Worm (Caenorhabditis elegans) whole organism, dauer: ENCODE measurements around the gene srv-5.

ENCODE experiments used
- unc-62 ChIP-seq: sonication (generic microtip); optimal IDR thresholded peaks from 2 replicates; lab custom pipeline; 2017; ENCODE audit warnings: missing biosample characterization, missing genetic modification reagents, missing genetic modification characterization

The srv-5 gene

ce11 chrX:4248417-4248816 is 3.7 kb upstream of the srv-5 start:
- no peak for TF ChIP-seq unc-62

DNA sequence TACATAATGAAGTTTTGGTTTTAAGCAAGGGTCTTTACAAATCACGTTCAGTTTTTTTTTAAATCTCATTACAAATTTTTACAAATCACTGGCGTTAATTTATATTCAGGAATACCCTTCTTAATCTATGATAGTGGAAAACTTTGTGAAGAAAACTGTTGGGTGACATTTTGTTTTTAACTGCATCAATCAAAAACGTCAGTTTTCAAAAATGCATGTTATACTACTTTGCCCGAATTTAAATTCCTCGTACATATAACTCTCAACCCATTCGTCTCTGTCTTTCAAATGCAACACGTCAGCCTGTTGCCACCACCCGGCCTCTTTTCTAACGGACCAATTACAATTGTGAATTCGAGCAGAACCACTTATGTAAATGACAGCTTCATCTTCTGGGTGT is 3.2 kb upstream of the srv-5 start, which contains the start of gene hlh-13:
hlh-13 (plus strand) TSS at position 301 of the 400 bp plus-strand sequence.
- TF ChIP-seq unc-62: no peak

DNA sequence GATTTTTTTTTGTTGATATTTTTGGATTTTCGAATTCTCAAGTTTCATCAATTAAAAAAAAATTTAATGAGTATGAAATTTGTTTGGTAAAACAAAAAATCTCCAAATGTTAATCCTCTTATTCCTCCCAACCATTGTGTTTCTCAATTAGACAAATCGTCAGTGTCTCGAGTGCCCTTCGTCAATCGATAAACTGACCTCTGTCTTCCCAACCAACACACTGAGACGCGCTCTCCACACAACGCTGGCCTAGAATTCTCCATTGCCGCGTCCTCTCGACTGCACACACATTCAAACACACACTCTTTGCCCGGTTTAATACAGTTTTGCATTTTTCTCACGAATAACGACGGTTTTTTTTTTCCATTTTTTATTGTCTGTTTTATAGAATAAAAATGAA is 2.6 kb downstream of the srv-5 start, which contains the start of gene taf-11.1:
taf-11.1 (plus strand) TSS at position 389 of the 400 bp plus-strand sequence.
- TF ChIP-seq unc-62: no peak

DNA sequence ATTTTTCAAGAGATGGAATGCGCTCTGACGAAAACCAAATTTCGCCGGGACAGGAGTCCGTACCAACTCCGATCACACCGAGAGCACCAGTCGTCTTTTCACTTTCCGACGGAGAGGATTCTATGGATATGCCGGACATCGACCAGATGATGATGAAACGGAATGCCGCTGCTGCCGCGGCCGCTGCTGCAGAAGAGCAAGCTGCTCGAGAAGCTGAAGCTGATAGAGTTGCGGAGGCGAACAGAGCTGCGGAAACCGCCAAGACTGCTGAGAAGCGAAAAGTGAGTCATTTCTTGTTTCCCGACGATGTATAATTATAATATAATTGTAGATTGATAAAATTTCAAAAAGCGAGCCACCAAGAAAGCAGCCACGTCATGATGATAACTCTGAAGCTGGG is 3.2 kb downstream of the srv-5 start:
- TF ChIP-seq unc-62: no peak

ce11 chrX:4256761-4257160 is 4.6 kb downstream of the srv-5 start, which contains the start of gene srv-6:
Gene srv-6, plus strand, starts transcription at chrX:4257061.
- TF ChIP-seq unc-62: no peak

ce11 chrX:4260297-4260696 is 8.2 kb downstream of the srv-5 start, which contains the start of gene C52B9.4:
Gene C52B9.4, plus strand, starts transcription at chrX:4260652.
- no peak for TF ChIP-seq unc-62

ce11 chrX:4263820-4264219 is 11.7 kb downstream of the srv-5 start:
- TF ChIP-seq unc-62: no peak

DNA sequence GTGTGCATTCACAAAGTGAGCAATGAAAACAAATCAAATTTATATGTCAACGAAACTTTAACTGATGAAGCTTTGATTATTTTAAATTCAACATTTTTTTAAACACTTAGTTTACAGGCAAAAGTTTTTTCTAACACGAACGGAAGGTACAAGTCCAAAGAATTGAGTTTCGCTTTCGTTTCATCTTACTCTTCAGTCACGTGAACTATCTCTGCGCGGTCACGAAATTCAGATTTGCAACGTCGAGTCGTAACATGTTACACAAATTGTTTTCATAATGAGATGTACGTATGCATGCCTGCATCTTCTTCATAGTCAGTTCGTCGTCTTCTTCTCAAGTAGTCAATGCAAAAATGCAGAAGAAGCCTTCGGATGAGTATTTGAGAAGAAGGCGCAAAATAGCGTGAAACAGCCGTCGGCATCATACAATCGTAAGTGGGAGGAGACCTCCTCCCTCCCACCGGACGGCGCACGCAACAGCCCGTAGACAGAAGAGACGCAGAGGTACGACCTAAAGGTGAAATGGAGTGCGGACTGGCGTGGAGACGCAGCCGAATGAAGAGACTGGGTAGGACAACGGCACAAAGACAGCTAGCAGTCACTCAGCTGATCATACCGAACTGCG is 13.2 kb downstream of the srv-5 start, which contains the start of gene coel-1:
coel-1 (plus strand) TSS at position 381 of the 625 bp plus-strand sequence.
- no peak for TF ChIP-seq unc-62

- no peak for TF ChIP-seq unc-62
These were observed 14.2 kb downstream of the srv-5 start for ce11 chrX:4266178-4266931.

- no peak for TF ChIP-seq unc-62
These were observed 16.2 kb downstream of the srv-5 start for ce11 chrX:4268396-4268795.

DNA sequence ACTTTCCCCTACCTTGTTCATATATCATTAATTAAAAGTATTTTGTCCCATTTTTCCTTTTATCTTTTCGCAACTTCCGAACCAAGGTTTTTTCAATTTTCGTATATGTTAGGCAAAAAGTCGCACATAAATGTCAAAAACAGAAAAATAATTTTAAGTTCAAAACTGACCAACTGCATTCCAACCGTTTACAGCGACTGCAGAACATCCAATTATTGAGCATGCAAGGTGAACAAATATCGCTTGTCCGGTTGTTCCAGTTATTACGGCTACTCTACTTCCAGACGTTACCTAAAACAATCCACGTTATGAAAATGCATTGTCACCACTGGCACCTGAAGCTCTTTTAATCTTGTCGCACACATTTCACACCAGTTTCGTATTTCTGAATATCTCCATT is 21.5 kb downstream of the srv-5 start, which contains the start of gene C52B9.10:
C52B9.10 (plus strand) TSS at position 301 of the 400 bp plus-strand sequence.
- no peak for TF ChIP-seq unc-62

DNA sequence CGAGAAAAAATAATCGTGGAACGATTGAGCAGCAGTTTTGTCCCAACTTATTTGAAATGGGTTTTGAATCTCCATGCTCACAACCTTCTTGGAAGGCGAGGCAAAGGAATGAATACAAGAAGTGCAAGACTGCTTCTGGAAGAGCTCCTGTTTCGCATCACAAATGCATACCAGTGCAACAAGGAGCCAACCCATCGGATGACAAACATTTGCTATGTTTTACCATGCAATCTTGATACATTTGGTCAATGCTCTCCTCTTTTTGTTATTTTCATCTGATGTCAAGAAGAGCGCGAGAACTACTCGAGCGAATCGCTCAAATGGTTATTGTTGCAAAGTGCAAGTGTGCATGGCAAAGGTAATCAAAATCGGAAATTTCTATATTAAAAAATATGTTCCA is 22.0 kb downstream of the srv-5 start, which contains the start of gene mec-18:
mec-18 (minus strand) TSS at position 101 of the 400 bp plus-strand sequence.
- TF ChIP-seq unc-62: no peak

- TF ChIP-seq unc-62: no peak
These were observed 27.2 kb downstream of the srv-5 start, which contains the start of the genes twk-28 and ets-9 for ce11 chrX:4279294-4279782. Gene twk-28, minus strand, starts transcription at chrX:4279344. Gene ets-9, plus strand, starts transcription at chrX:4279703.

DNA sequence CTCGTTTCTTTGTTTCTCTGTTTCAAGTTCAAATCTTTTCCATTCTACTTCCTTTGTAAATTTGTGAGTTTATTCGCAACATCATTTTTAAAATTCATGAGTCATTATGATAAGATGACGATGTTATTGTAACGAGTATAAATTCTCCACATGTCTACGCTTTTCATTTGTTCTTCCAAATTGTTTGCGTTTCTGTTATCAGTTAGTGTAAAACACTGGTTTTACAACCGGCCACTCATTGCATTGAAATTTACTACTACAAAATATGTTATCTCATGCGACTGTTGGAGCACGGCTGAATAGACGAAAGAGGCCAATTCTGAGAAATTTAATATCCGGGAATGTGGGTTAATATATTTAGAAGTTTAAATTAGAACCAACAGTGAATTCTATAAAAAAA is 30.2 kb downstream of the srv-5 start, which contains the start of gene C52B9.19:
C52B9.19 (plus strand) TSS at position 176 of the 400 bp plus-strand sequence.
- TF ChIP-seq unc-62: no peak

- no peak for TF ChIP-seq unc-62
These were observed 31.8 kb downstream of the srv-5 start, which contains the start of gene ets-10 for ce11 chrX:4283989-4284388. Gene ets-10, plus strand, starts transcription at chrX:4284189.

DNA sequence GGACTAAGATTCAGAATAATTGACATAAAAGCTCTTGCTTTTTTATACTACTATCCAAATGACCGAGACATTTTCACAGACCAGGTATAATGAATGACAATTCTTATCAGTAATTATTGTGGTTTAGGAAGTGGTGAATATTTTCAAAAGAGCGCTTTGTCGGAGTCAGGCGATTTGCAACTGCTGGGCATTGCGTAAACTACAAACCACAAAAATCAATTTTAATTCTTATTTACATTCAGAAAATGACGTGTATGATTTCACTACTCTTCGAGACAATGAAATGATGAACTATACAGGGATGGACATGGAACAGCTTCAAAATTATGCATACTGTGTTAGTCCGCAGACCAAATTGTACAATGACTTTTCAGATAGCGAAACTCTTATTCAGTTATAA is 32.3 kb downstream of the srv-5 start:
- TF ChIP-seq unc-62: no peak

DNA sequence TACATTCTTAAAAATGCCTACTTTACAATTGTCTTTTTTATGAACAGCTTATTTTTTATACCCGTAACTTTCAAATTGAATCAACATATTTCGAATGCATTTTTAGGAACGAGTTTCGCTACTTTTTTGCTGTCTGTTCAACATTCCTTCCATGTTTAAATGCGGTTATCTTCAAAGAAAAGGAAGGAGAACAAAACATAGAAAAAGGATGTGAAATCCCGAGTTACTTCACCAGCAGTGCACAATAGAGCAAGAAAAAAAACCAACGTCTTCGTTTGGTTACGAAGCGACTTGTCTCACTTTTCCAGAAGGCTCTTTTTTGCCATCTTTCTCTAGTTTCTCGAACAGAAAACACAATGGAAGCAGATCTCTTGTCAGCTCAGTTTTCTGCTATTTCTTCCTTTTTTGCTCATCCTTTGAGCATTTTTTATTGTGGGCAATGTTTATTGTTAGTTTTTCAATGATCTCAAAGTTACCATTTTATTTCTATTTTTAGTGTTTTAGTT is 33.6 kb downstream of the srv-5 start, which contains the start of gene cka-2:
cka-2 (plus strand) TSS at position 456 of the 506 bp plus-strand sequence.
- no peak for TF ChIP-seq unc-62
